Worm (Caenorhabditis elegans) whole organism, early embryonic: ENCODE measurements around the gene mog-4.

ENCODE experiments used
- B0310.2 ChIP-seq: sonication (generic microtip); optimal IDR thresholded peaks from 2 replicates; lab custom pipeline; 2016; ENCODE audit warnings: mild to moderate bottlenecking, missing genetic modification characterization, missing compliant biosample characterization
- F13C5.2 ChIP-seq: sonication (generic microtip); optimal IDR thresholded peaks from 2 replicates; lab custom pipeline; 2017; ENCODE audit warnings: mild to moderate bottlenecking, missing genetic modification characterization, inconsistent platforms, missing compliant biosample characterization
- aly-1 ChIP-seq: sonication (generic microtip); optimal IDR thresholded peaks from 2 replicates; lab custom pipeline; 2016; ENCODE audit warnings: missing genetic modification characterization, missing compliant biosample characterization
- ama-1 ChIP-seq: fragments of 150-350 bp; optimal IDR thresholded peaks from 2 replicates; lab custom pipeline; 2014
- ceh-13 ChIP-seq: fragments of 200-800 bp; sonication (Bioruptor generic); optimal IDR thresholded peaks from 2 replicates; lab custom pipeline; 2018; ENCODE audit warnings: mild to moderate bottlenecking, missing genetic modification characterization, missing compliant biosample characterization
- ceh-36 ChIP-seq: sonication (generic microtip); optimal IDR thresholded peaks from 2 replicates; lab custom pipeline; 2016; ENCODE audit warnings: missing genetic modification characterization, inconsistent platforms, missing compliant biosample characterization
- ets-7 ChIP-seq: sonication (generic microtip); optimal IDR thresholded peaks from 2 replicates; lab custom pipeline; 2016; ENCODE audit warnings: missing genotype, missing genetic modification characterization, missing compliant biosample characterization
- flt-1 ChIP-seq: fragments of 200-800 bp; sonication (Bioruptor generic); IDR thresholded peaks from 2 replicates; pipeline ENCODE4 v1.3.6; 2022; ENCODE audit warnings: missing genetic modification characterization, missing compliant biosample characterization
- hmbx-1 ChIP-seq: sonication (generic microtip); optimal IDR thresholded peaks from 2 replicates; lab custom pipeline; 2016; ENCODE audit warnings: mild to moderate bottlenecking, missing genetic modification characterization, missing compliant biosample characterization
- hmg-4 ChIP-seq: fragments of 200-800 bp; sonication (Bioruptor generic); optimal IDR thresholded peaks from 2 replicates; lab custom pipeline; 2018; ENCODE audit warnings: mild to moderate bottlenecking, missing genetic modification characterization, missing compliant biosample characterization
- pes-1 ChIP-seq: fragments of 200-800 bp; sonication (Bioruptor generic); IDR thresholded peaks from 2 replicates; pipeline ENCODE4 v1.3.6; 2022; ENCODE audit warnings: missing genetic modification reagents, missing genetic modification characterization, missing compliant biosample characterization
- scrt-1 ChIP-seq: fragments of 200-800 bp; sonication (Bioruptor generic); IDR thresholded peaks from 2 replicates; pipeline ENCODE4 v1.3.6; 2022; ENCODE audit warnings: missing genetic modification characterization, missing compliant biosample characterization
- sea-1 ChIP-seq: fragments of 200-800 bp; sonication (Bioruptor generic); conservative IDR thresholded peaks from 2 replicates; pipeline ENCODE4 v1.3.6; 2022; ENCODE audit warnings: missing genetic modification characterization, missing compliant biosample characterization
- tbx-11 ChIP-seq: fragments of 200-800 bp; sonication (Bioruptor generic); IDR thresholded peaks from 2 replicates; pipeline ENCODE4 v1.3.6; 2022; ENCODE audit warnings: missing genetic modification characterization, missing compliant biosample characterization
- tbx-37 ChIP-seq: fragments of 200-800 bp; sonication (Bioruptor generic); conservative IDR thresholded peaks from 2 replicates; pipeline ENCODE4 v1.3.6; 2022; ENCODE audit warnings: missing genetic modification reagents, missing genetic modification characterization, missing compliant biosample characterization

Gene mog-4

DNA sequence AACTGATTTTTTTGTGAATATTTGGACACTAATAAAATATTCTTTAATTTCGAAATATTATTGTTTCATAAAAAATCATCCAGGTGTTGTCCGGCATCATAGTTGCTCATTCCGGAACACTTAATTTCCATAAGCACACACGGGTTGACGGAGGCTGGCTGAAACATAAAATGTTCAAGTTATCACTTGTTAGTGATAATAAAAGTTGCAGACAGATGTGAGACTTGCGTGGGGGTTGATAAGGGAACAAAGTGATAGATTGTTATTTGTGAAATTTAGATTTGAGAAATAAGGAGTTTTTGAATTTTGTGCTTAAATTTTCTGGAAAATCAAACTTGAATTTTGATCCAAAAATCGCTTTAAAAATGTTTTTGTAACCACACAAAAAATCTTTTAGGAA lies 51.2 kb downstream of the mog-4 start:
- no peak for TF ChIP-seq hmbx-1 (tag; lab: Kevin White, UChicago)
- TF ChIP-seq ama-1: no peak
- TF ChIP-seq aly-1 (tag; lab: Kevin White, UChicago): no peak
- no peak for TF ChIP-seq tbx-37 (GFP tag; lab: Robert Waterston, UW)
- TF ChIP-seq F13C5.2 (tag; lab: Kevin White, UChicago): no peak
- no peak for TF ChIP-seq flt-1 (GFP tag; lab: Robert Waterston, UW)
- TF ChIP-seq B0310.2 (tag; lab: Kevin White, UChicago): no peak
- no peak for TF ChIP-seq ceh-13
- no peak for TF ChIP-seq scrt-1 (GFP tag; lab: Robert Waterston, UW)

DNA sequence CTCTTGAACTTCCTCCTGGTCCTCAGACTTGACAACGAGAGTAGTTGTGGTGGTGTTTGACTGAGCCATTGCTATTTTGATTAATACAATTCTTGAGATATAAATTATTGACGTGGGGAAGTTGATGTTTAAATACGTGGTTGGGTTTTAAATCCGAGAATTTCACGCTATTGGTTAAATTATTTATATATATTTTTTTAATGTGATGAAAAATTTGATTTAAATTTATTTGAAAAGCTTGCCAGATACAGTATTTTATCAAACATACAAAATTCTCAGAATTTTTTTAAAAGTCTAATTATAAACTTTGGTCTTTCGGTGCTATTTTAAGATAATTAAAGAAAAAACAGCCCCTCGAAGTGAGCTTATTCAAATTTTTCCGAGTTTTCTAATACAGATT lies 53.8 kb downstream of the mog-4 start, which contains the start of the genes K10H10.7 and K10H10.10:
K10H10.7 (minus strand) TSS at position 101 of the 400 bp plus-strand sequence.
K10H10.10 (plus strand) TSS at position 204 of the 400 bp plus-strand sequence.
- TF ChIP-seq ceh-13 (no peak), scrt-1 (GFP tag; lab: Robert Waterston, UW) (no peak), aly-1 (tag; lab: Kevin White, UChicago) (no peak), ceh-36 (tag; lab: Kevin White, UChicago) (no peak), ama-1 (no peak), pes-1 (no peak), sea-1 (GFP tag; lab: Robert Waterston, UW) (no peak), hmg-4 (no peak), tbx-11 (no peak), ets-7 (tag; lab: Kevin White, UChicago) (no peak), F13C5.2 (tag; lab: Kevin White, UChicago) (no peak), B0310.2 (tag; lab: Kevin White, UChicago) (no peak), hmbx-1 (tag; lab: Kevin White, UChicago) (no peak), tbx-37 (GFP tag; lab: Robert Waterston, UW) (no peak)

ce11 chrII:14506245-14506644 lies 55.2 kb downstream of the mog-4 start, which contains the start of gene K10H10.12:
TSS of gene K10H10.12 (minus strand) at chrII:14506345.
- no peak for TF ChIP-seq tbx-37 (GFP tag; lab: Robert Waterston, UW)
- TF ChIP-seq sea-1 (GFP tag; lab: Robert Waterston, UW): no peak
- no peak for TF ChIP-seq ceh-36 (tag; lab: Kevin White, UChicago)

DNA sequence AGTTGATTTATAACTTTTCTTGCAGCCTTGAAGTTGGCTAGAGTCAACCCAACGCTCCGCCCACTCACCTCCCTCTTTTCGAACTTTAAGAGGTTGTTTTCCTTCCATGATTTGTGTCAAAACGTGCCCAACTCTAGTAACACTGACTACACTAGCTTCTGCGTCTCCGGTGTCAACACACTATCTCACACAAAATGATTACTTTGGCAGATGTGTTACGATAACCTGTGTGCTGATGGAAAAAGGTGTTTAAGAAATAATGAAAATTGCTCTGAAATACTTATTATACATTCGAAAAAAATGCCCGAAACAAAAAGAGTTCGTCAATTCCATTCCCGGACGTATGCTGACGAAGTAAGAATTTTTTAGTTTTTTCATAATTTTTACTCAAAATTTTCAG lies 58.4 kb downstream of the mog-4 start, which contains the start of gene K10H10.6:
K10H10.6 (plus strand) TSS at position 301 of the 400 bp plus-strand sequence.
- TF ChIP-seq sea-1 (GFP tag; lab: Robert Waterston, UW) (no peak), aly-1 (tag; lab: Kevin White, UChicago) (no peak), ama-1 (no peak), flt-1 (GFP tag; lab: Robert Waterston, UW) (no peak), scrt-1 (GFP tag; lab: Robert Waterston, UW) (no peak), tbx-37 (GFP tag; lab: Robert Waterston, UW) (no peak)
